Fruit fly (Drosophila melanogaster) whole organism, prepupa: Measurements from ENCODE around the gene CG4199.

Source experiments
- Blimp-1 ChIP-seq: fragments of 200-800 bp; sonication (Bioruptor generic); optimal IDR thresholded peaks from 3 replicates; lab custom pipeline; 2017; ENCODE audit warnings: missing biosample characterization, missing genetic modification characterization, mild to moderate bottlenecking, moderate library complexity, missing genetic modification reagents
- CG10631 ChIP-seq: fragments of 200-800 bp; sonication (Bioruptor generic); optimal IDR thresholded peaks from 2 replicates; lab custom pipeline; 2016; ENCODE audit warnings: missing biosample characterization, missing genetic modification characterization
- CG10669 ChIP-seq: fragments of 200-800 bp; sonication (Bioruptor generic); optimal IDR thresholded peaks from 3 replicates; lab custom pipeline; 2018; ENCODE audit warnings: missing biosample characterization, mild to moderate bottlenecking, missing genetic modification characterization, moderate library complexity
- CG11294 ChIP-seq: fragments of 200-800 bp; sonication (Bioruptor generic); IDR thresholded peaks from 2 replicates; pipeline ENCODE4 v1.3.6; 2022; ENCODE audit warnings: missing biosample characterization, missing genetic modification characterization
- CG11902 ChIP-seq: fragments of 200-800 bp; sonication (Bioruptor generic); optimal IDR thresholded peaks from 3 replicates; lab custom pipeline; 2016; ENCODE audit warnings: missing biosample characterization, missing genetic modification characterization
- CG15336 ChIP-seq: fragments of 200-800 bp; sonication (Bioruptor generic); IDR thresholded peaks from 2 replicates; pipeline ENCODE4 v1.3.6; 2022; ENCODE audit warnings: missing biosample characterization, missing genetic modification characterization
- CG3032 ChIP-seq: fragments of 200-800 bp; optimal IDR thresholded peaks from 2 replicates; lab custom pipeline; 2019; ENCODE audit warnings: missing biosample characterization, mild to moderate bottlenecking, missing genetic modification characterization, moderate library complexity
- CG32006 ChIP-seq: fragments of 200-800 bp; sonication (Bioruptor generic); optimal IDR thresholded peaks from 3 replicates; lab custom pipeline; 2017; ENCODE audit warnings: missing biosample characterization, mild to moderate bottlenecking, missing genetic modification characterization
- CG34406 ChIP-seq: fragments of 200-800 bp; sonication (Bioruptor generic); optimal IDR thresholded peaks from 3 replicates; lab custom pipeline; 2016; ENCODE audit warnings: missing biosample characterization, missing genetic modification characterization
- CG3919 ChIP-seq: fragments of 200-800 bp; sonication (Bioruptor generic); optimal IDR thresholded peaks from 3 replicates; lab custom pipeline; 2016; ENCODE audit warnings: missing biosample characterization, missing genetic modification characterization
- CG4318 ChIP-seq: fragments of 200-800 bp; sonication (Bioruptor generic); optimal IDR thresholded peaks from 3 replicates; lab custom pipeline; 2017; ENCODE audit warnings: missing biosample characterization, mild to moderate bottlenecking, missing genetic modification characterization
- CG6163 ChIP-seq: fragments of 200-800 bp; sonication (Bioruptor generic); IDR thresholded peaks from 3 replicates; pipeline ENCODE4 v1.3.6; 2022; ENCODE audit warnings: missing biosample characterization, missing genetic modification characterization
- CG6276 ChIP-seq: fragments of 200-800 bp; sonication (Bioruptor generic); optimal IDR thresholded peaks from 2 replicates; lab custom pipeline; 2017; ENCODE audit warnings: missing biosample characterization, mild to moderate bottlenecking, missing genetic modification characterization
- CG6854 ChIP-seq: fragments of 200-800 bp; sonication (Bioruptor generic); optimal IDR thresholded peaks from 2 replicates; lab custom pipeline; 2017; ENCODE audit warnings: missing biosample characterization, mild to moderate bottlenecking, missing genetic modification characterization
- CG7368 ChIP-seq: fragments of 200-800 bp; sonication (Bioruptor generic); optimal IDR thresholded peaks from 3 replicates; lab custom pipeline; 2016; ENCODE audit warnings: missing biosample characterization, missing genetic modification characterization
- CG8632 ChIP-seq: fragments of 200-800 bp; sonication (Bioruptor generic); optimal IDR thresholded peaks from 3 replicates; lab custom pipeline; 2016; ENCODE audit warnings: missing biosample characterization, missing genetic modification characterization
- CG9139 ChIP-seq: fragments of 200-800 bp; sonication (Bioruptor generic); optimal IDR thresholded peaks from 3 replicates; lab custom pipeline; 2017; ENCODE audit warnings: missing biosample characterization, mild to moderate bottlenecking, missing genetic modification characterization
- Eip75B ChIP-seq: fragments of 200-800 bp; sonication (Bioruptor generic); optimal IDR thresholded peaks from 3 replicates; lab custom pipeline; 2016; ENCODE audit warnings: missing biosample characterization, missing genetic modification characterization
- Eip78C ChIP-seq: fragments of 200-800 bp; sonication (Bioruptor generic); peaks from one replicate; lab custom pipeline; 2016; ENCODE audit warnings: missing biosample characterization, missing genetic modification characterization
- Eip93F ChIP-seq: fragments of 200-800 bp; sonication (Bioruptor generic); optimal IDR thresholded peaks from 2 replicates; lab custom pipeline; 2016; ENCODE audit warnings: missing biosample characterization, mild to moderate bottlenecking, missing genetic modification characterization
- Ets21C ChIP-seq: fragments of 200-800 bp; sonication (Bioruptor generic); optimal IDR thresholded peaks from 3 replicates; lab custom pipeline; 2016; ENCODE audit warnings: missing biosample characterization, missing genetic modification characterization
- Ets96B ChIP-seq: fragments of 200-800 bp; optimal IDR thresholded peaks from 2 replicates; lab custom pipeline; 2019; ENCODE audit warnings: missing biosample characterization, mild to moderate bottlenecking, missing genetic modification characterization, moderate library complexity
- Hr38 ChIP-seq: sonication (Bioruptor generic); optimal IDR thresholded peaks from 2 replicates; lab custom pipeline; 2016; ENCODE audit warnings: missing biosample characterization, missing genetic modification characterization
- Hr4 ChIP-seq: fragments of 200-800 bp; sonication (Bioruptor generic); optimal IDR thresholded peaks from 3 replicates; lab custom pipeline; 2016; ENCODE audit warnings: missing biosample characterization, missing genetic modification characterization
- Lpt ChIP-seq: fragments of 200-800 bp; sonication (Bioruptor generic); optimal IDR thresholded peaks from 3 replicates; lab custom pipeline; 2016; ENCODE audit warnings: missing biosample characterization, missing genetic modification characterization
- Smox ChIP-seq: fragments of 200-800 bp; sonication (Bioruptor generic); optimal IDR thresholded peaks from 3 replicates; lab custom pipeline; 2016; ENCODE audit warnings: missing biosample characterization, missing genetic modification characterization
- Sox102F ChIP-seq: fragments of 200-800 bp; sonication (Bioruptor generic); optimal IDR thresholded peaks from 2 replicates; lab custom pipeline; 2016; ENCODE audit warnings: missing biosample characterization, mild to moderate bottlenecking, missing genetic modification characterization
- achi ChIP-seq: fragments of 200-800 bp; sonication (Bioruptor generic); optimal IDR thresholded peaks from 3 replicates; lab custom pipeline; 2016; ENCODE audit warnings: missing biosample characterization, missing genetic modification characterization
- acj6 ChIP-seq: fragments of 200-800 bp; sonication (Bioruptor generic); optimal IDR thresholded peaks from 3 replicates; lab custom pipeline; 2016; ENCODE audit warnings: missing biosample characterization, missing genetic modification characterization
- dac ChIP-seq: fragments of 200-800 bp; sonication (Bioruptor generic); optimal IDR thresholded peaks from 2 replicates; lab custom pipeline; 2017; ENCODE audit warnings: missing biosample characterization, mild to moderate bottlenecking, missing genetic modification characterization
- dsx ChIP-seq: fragments of 200-800 bp; optimal IDR thresholded peaks from 3 replicates; lab custom pipeline; 2019; ENCODE audit warnings: missing biosample characterization, mild to moderate bottlenecking, missing genetic modification characterization, moderate library complexity; ENCODE audit not compliant: poor library complexity, severe bottlenecking
- eg ChIP-seq: fragments of 200-800 bp; sonication (Bioruptor generic); IDR thresholded peaks from 3 replicates; pipeline ENCODE4 v1.3.6; 2022; ENCODE audit warnings: missing biosample characterization, missing genetic modification characterization
- esn ChIP-seq: fragments of 200-800 bp; sonication (Bioruptor generic); optimal IDR thresholded peaks from 2 replicates; lab custom pipeline; 2016; ENCODE audit warnings: missing biosample characterization, mild to moderate bottlenecking, missing genetic modification characterization, moderate library complexity
- fkh ChIP-seq: fragments of 200-800 bp; sonication (Bioruptor generic); optimal IDR thresholded peaks from 3 replicates; lab custom pipeline; 2017; ENCODE audit warnings: missing biosample characterization, mild to moderate bottlenecking, missing genetic modification characterization, moderate library complexity
- lz ChIP-seq: fragments of 200-800 bp; sonication (Bioruptor generic); optimal IDR thresholded peaks from 3 replicates; lab custom pipeline; 2016; ENCODE audit warnings: missing biosample characterization, missing genetic modification characterization
- net ChIP-seq: fragments of 200-800 bp; sonication (Bioruptor generic); optimal IDR thresholded peaks from 3 replicates; lab custom pipeline; 2016; ENCODE audit warnings: missing biosample characterization, missing genetic modification characterization
- pdm3 ChIP-seq: fragments of 200-800 bp; sonication (Bioruptor generic); optimal IDR thresholded peaks from 3 replicates; lab custom pipeline; 2016; ENCODE audit warnings: missing biosample characterization, missing genetic modification characterization
- salr ChIP-seq, 2 experiments: fragments of 200-800 bp; sonication (Bioruptor generic); optimal IDR thresholded peaks; 3 replicates each; lab custom pipeline; 2016 to 2018; ENCODE audit warnings: missing biosample characterization in 2 of 2, missing genetic modification characterization in 2 of 2, mild to moderate bottlenecking in 1 of 2
- spab ChIP-seq: fragments of 200-800 bp; sonication (Bioruptor generic); optimal IDR thresholded peaks from 2 replicates; lab custom pipeline; 2017; ENCODE audit warnings: missing biosample characterization, mild to moderate bottlenecking, missing genetic modification characterization, missing genetic modification reagents
- ss ChIP-seq, 2 experiments: fragments of 200-800 bp; sonication (Bioruptor generic); optimal IDR thresholded peaks; 2 replicates in 1 of 2; 3 replicates in 1 of 2; lab custom pipeline; 2017 to 2018; ENCODE audit warnings: mild to moderate bottlenecking in 2 of 2, missing biosample characterization in 2 of 2, missing genetic modification characterization in 2 of 2, moderate library complexity in 1 of 2
- svp ChIP-seq: fragments of 200-800 bp; sonication (Bioruptor generic); peaks from one replicate; lab custom pipeline; 2016; ENCODE audit warnings: missing biosample characterization, missing genetic modification characterization
- vri ChIP-seq: fragments of 200-800 bp; sonication (Bioruptor generic); optimal IDR thresholded peaks from 3 replicates; lab custom pipeline; 2016; ENCODE audit warnings: missing biosample characterization, mild to moderate bottlenecking, missing genetic modification characterization

Gene CG4199

DNA sequence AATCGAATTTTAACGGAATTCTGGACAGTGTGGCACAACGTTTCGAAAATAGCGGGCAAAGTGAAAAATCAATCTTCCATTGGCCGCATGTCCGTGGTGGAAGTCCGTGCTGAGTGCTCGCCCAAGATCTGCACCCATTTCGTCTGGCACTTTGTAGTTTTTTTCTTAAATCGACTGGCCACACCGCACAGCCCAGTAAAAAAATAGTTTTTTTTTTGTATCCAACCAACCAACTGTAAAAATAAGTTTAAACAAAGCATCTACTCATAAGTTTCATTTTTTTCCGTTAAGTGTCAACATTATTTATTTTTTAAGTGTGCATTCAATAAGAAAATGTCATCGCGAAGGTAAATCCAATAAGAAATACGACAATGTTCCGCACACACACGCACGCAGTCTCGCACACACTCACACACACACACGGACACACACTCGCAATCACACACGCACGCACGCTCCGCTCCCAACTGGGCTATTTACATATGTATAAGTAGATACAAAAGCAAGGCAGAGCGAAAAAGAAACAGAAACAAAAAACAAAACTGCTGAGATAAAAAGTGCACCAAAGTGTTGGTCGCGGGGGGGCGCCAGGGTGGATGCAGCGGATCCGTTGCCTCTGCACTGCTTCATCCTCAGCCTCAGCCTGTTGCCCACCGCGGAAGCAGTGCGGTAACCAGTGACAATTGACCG, 20.9 kb upstream of the CG4199 start, which contains the start of gene csw (continued):
- TF ChIP-seq CG32006 (GFP tag; lab: Kevin White, UChicago) (peak; percentile 53), CG10669 (peak; percentile 92), salr (GFP tag; optimal IDR thresholded peaks at IDR 0.05; lab: Kevin White, UChicago) (peak; percentile 50 to 82), CG6854 (GFP tag; lab: Kevin White, UChicago) (peak; percentile 87), dsx (GFP tag; lab: Kevin White, UChicago) (peak; percentile 93), CG8632 (GFP tag; lab: Kevin White, UChicago) (peak; percentile 44), CG10631 (GFP tag; lab: Kevin White, UChicago) (no peak), CG34406 (peak; percentile 54), esn (peak; percentile 30), Eip93F (GFP tag; lab: Kevin White, UChicago) (no peak), CG11902 (GFP tag; lab: Kevin White, UChicago) (no peak), Hr38 (GFP tag; lab: Kevin White, UChicago) (no peak)

DNA sequence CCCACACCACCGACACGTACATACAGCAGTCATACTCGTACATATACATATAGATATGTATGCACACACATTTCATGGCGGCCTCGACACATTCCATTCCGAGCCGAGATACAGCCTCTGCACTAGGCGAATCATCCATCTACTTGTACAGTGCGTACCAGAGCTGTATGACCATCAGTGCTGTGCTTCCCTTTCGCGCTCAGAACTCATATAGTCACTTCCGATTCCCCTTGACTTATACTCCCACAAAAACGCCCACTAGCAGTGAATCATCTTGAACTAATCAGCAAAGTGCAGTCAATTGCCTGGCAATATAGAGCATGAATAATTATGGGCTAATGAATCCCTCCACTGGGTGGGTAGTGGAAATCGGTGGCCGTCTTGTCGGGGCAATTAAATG, 16.5 kb upstream of the CG4199 start:
- TF ChIP-seq CG32006 (GFP tag; lab: Kevin White, UChicago) (peak; percentile 20), CG7368 (GFP tag; lab: Kevin White, UChicago) (no peak), CG3032 (tag; lab: Kevin White, UChicago) (peak; percentile 16), CG6854 (GFP tag; lab: Kevin White, UChicago) (no peak), Eip78C (peak; percentile 79), Ets96B (tag; lab: Kevin White, UChicago) (peak; percentile 10), CG10669 (peak; percentile 20)

DNA sequence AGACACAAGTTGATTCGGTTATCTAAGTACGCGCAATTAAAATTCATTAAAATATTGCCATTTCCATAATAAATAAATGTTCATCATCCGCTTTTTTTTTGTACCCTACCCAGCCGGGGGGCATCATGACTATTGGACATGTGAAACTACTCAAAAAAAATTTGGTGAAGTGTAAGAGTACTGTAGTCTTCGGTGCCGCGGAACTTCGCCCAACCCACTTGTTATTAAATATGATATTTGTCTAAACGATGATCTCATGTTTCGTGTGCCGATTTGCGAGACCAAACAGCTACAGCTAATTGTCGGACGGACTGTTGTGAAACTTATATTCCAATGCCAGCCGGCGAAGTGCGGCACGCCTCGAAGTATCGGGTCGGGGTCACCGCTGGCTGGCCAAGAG, 15.5 kb upstream of the CG4199 start:
- TF ChIP-seq CG6854 (GFP tag; lab: Kevin White, UChicago) (no peak), Smox (GFP tag; lab: Kevin White, UChicago) (no peak), CG3032 (tag; lab: Kevin White, UChicago) (no peak), Ets21C (no peak), lz (GFP tag; lab: Kevin White, UChicago) (no peak), vri (GFP tag; lab: Kevin White, UChicago) (no peak), pdm3 (peak; percentile 10), svp (GFP tag; lab: Kevin White, UChicago) (peak; percentile 77), acj6 (GFP tag; lab: Kevin White, UChicago) (no peak), CG10669 (no peak), CG3919 (GFP tag; lab: Kevin White, UChicago) (no peak), fkh (peak; percentile 4), ss (GFP tag; optimal IDR thresholded peaks at IDR 0.05; lab: Kevin White, UChicago) (no peak), Hr4 (peak; percentile 22), CG9139 (GFP tag; lab: Kevin White, UChicago) (no peak), Eip75B (GFP tag; lab: Kevin White, UChicago) (peak; percentile 0), eg (GFP tag; lab: Robert Waterston, UW) (0 out of 3 replicates have a peak, but pooled peaks have one; percentile 31), spab (GFP tag; lab: Kevin White, UChicago) (no peak), Eip78C (peak; percentile 37), CG6276 (no peak), Eip93F (GFP tag; lab: Kevin White, UChicago) (no peak)

DNA sequence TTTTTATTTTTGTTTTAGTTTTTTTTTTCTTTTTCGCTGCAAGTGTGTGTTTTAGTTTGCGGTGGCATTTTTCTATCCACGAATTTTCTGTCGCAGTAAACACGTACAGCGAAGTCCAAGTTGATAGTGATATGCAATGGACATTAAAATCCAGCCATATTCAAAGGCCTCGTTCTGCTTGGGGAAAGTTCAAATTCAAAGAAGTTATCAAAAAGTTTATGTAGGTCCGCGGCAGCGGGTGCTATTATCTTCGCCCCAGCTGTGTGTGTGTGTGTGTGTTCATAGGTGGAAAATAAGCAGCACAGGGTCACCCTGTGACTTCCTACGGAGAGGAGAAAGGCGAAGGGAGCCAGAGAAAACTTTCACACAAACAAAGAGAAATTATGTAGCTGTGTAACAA, 14.2 kb upstream of the CG4199 start:
- TF ChIP-seq achi (GFP tag; lab: Kevin White, UChicago) (peak; percentile 64), Eip93F (GFP tag; lab: Kevin White, UChicago) (no peak), dac (GFP tag; lab: Kevin White, UChicago) (peak; percentile 73), pdm3 (peak; percentile 49), CG11902 (GFP tag; lab: Kevin White, UChicago) (no peak), Blimp-1 (GFP tag; lab: Kevin White, UChicago) (no peak), CG3919 (GFP tag; lab: Kevin White, UChicago) (peak; percentile 58), CG4318 (GFP tag; lab: Kevin White, UChicago) (peak; percentile 63), Sox102F (no peak), CG34406 (no peak), CG6163 (GFP tag; lab: Robert Waterston, UW) (peak; percentile 79), CG11294 (GFP tag; lab: Robert Waterston, UW) (peak; percentile 82), CG6276 (peak; percentile 81), acj6 (GFP tag; lab: Kevin White, UChicago) (no peak), CG32006 (GFP tag; lab: Kevin White, UChicago) (peak; percentile 76), Eip78C (peak; percentile 82), net (GFP tag; lab: Kevin White, UChicago) (peak; percentile 58), CG15336 (GFP tag; lab: Robert Waterston, UW) (peak; percentile 89), CG6854 (GFP tag; lab: Kevin White, UChicago) (no peak), Lpt (GFP tag; lab: Kevin White, UChicago) (peak; percentile 69), Hr4 (peak; percentile 81), CG10631 (GFP tag; lab: Kevin White, UChicago) (peak; percentile 42), esn (peak; percentile 2), Ets96B (tag; lab: Kevin White, UChicago) (no peak), CG3032 (tag; lab: Kevin White, UChicago) (no peak), Smox (GFP tag; lab: Kevin White, UChicago) (no peak)
